Worm (Caenorhabditis elegans) whole organism, L2 larva: ENCODE measurements around the gene C06H5.8.

Source experiments
- F13H6.1 ChIP-seq: sonication (generic microtip); optimal IDR thresholded peaks from 2 replicates; lab custom pipeline; 2016; ENCODE audit warnings: missing genetic modification characterization, missing compliant biosample characterization
- Y55F3AM.14 ChIP-seq: fragments of 200-800 bp; sonication (Bioruptor generic); optimal IDR thresholded peaks from 2 replicates; lab custom pipeline; 2018; ENCODE audit warnings: mild to moderate bottlenecking, missing genetic modification characterization, missing compliant biosample characterization
- ZK546.5 ChIP-seq: sonication (generic microtip); optimal IDR thresholded peaks from 2 replicates; lab custom pipeline; 2017; ENCODE audit warnings: missing biosample characterization, missing genetic modification characterization
- ama-1 ChIP-seq: fragments of 150-350 bp; optimal IDR thresholded peaks from 2 replicates; lab custom pipeline; 2018; ENCODE audit warnings: inconsistent platforms
- blmp-1 ChIP-seq: sonication (generic microtip); optimal IDR thresholded peaks from 2 replicates; lab custom pipeline; 2017; ENCODE audit warnings: missing genetic modification characterization, mild to moderate bottlenecking, missing compliant biosample characterization, antibody characterized with exemption, moderate library complexity; ENCODE audit not compliant: insufficient read depth
- ceh-16 ChIP-seq: fragments of 150-350 bp; optimal IDR thresholded peaks from 2 replicates; lab custom pipeline; 2014; ENCODE audit warnings: missing biosample characterization, missing genetic modification characterization
- ceh-82 ChIP-seq: fragments of 150-350 bp; optimal IDR thresholded peaks from 2 replicates; lab custom pipeline; 2014; ENCODE audit warnings: missing biosample characterization, missing genetic modification characterization
- crh-2 ChIP-seq: sonication (generic microtip); optimal IDR thresholded peaks from 2 replicates; lab custom pipeline; 2017; ENCODE audit warnings: missing biosample characterization, missing genetic modification characterization
- elt-1 ChIP-seq: fragments of 150-350 bp; optimal IDR thresholded peaks from 2 replicates; lab custom pipeline; 2014; ENCODE audit warnings: missing biosample characterization, missing genetic modification characterization
- fos-1 ChIP-seq: fragments of 150-350 bp; optimal IDR thresholded peaks from 2 replicates; lab custom pipeline; 2014; ENCODE audit warnings: missing biosample characterization, missing genetic modification characterization
- lin-11 ChIP-seq: fragments of 150-350 bp; sonication (generic microtip); optimal IDR thresholded peaks from 2 replicates; lab custom pipeline; 2014; ENCODE audit warnings: missing biosample characterization, missing genetic modification characterization, inconsistent platforms, mixed read lengths
- lin-13 ChIP-seq: fragments of 150-350 bp; optimal IDR thresholded peaks from 2 replicates; lab custom pipeline; 2014; ENCODE audit warnings: missing biosample characterization, missing genetic modification reagents, missing genetic modification characterization
- mab-5 ChIP-seq: fragments of 150-350 bp; optimal IDR thresholded peaks from 2 replicates; lab custom pipeline; 2014; ENCODE audit warnings: missing biosample characterization, missing genetic modification characterization
- mbf-1 ChIP-seq: sonication (generic microtip); optimal IDR thresholded peaks from 2 replicates; lab custom pipeline; 2017; ENCODE audit warnings: missing biosample characterization, missing genetic modification characterization
- nhr-10 ChIP-seq: sonication (generic microtip); optimal IDR thresholded peaks from 2 replicates; lab custom pipeline; 2017; ENCODE audit warnings: missing biosample characterization, missing genetic modification characterization
- nhr-11 ChIP-seq: fragments of 150-350 bp; optimal IDR thresholded peaks from 2 replicates; lab custom pipeline; 2014; ENCODE audit warnings: missing biosample characterization, missing genetic modification characterization
- nhr-12 ChIP-seq: fragments of 150-350 bp; optimal IDR thresholded peaks from 2 replicates; lab custom pipeline; 2014; ENCODE audit warnings: missing biosample characterization, missing genetic modification characterization
- nhr-21 ChIP-seq: fragments of 150-350 bp; optimal IDR thresholded peaks from 2 replicates; lab custom pipeline; 2014; ENCODE audit warnings: missing biosample characterization, missing genetic modification characterization
- nhr-25 ChIP-seq: fragments of 150-350 bp; sonication (generic microtip); optimal IDR thresholded peaks from 3 replicates; lab custom pipeline; 2014; ENCODE audit warnings: missing biosample characterization, missing genetic modification characterization
- nhr-6 ChIP-seq: fragments of 150-350 bp; optimal IDR thresholded peaks from 2 replicates; lab custom pipeline; 2014; ENCODE audit warnings: missing biosample characterization, missing genetic modification characterization
- nhr-77 ChIP-seq: fragments of 150-350 bp; optimal IDR thresholded peaks from 2 replicates; lab custom pipeline; 2014; ENCODE audit warnings: missing biosample characterization, missing genetic modification characterization
- sma-3 ChIP-seq: sonication (generic microtip); optimal IDR thresholded peaks from 2 replicates; lab custom pipeline; 2016; ENCODE audit warnings: missing genetic modification reagents, missing genetic modification characterization, missing compliant biosample characterization
- sma-9 ChIP-seq, 2 experiments: fragments of 150-350 bp in 1 of 2; sonication (generic microtip) in 1 of 2; optimal IDR thresholded peaks; 2 replicates each; lab custom pipeline; 2014 to 2016; ENCODE audit warnings: missing genetic modification characterization in 2 of 2, mild to moderate bottlenecking in 1 of 2, missing biosample characterization in 1 of 2, missing compliant biosample characterization in 1 of 2, missing genetic modification reagents in 1 of 2, moderate library complexity in 1 of 2
- snpc-4 ChIP-seq: fragments of 150-350 bp; optimal IDR thresholded peaks from 2 replicates; lab custom pipeline; 2014; ENCODE audit warnings: missing biosample characterization, missing genetic modification characterization
- unc-39 ChIP-seq: fragments of 150-350 bp; optimal IDR thresholded peaks from 2 replicates; lab custom pipeline; 2014; ENCODE audit warnings: missing biosample characterization, missing genetic modification characterization
- unc-55 ChIP-seq: fragments of 150-350 bp; sonication (generic microtip); optimal IDR thresholded peaks from 3 replicates; lab custom pipeline; 2014; ENCODE audit warnings: missing biosample characterization, missing genetic modification reagents, missing genetic modification characterization
- unc-62 ChIP-seq: fragments of 150-350 bp; optimal IDR thresholded peaks from 2 replicates; lab custom pipeline; 2014; ENCODE audit warnings: missing biosample characterization, missing genetic modification reagents, missing genetic modification characterization
- ztf-1 ChIP-seq: fragments of 200-800 bp; sonication (Bioruptor generic); conservative IDR thresholded peaks from 2 replicates; pipeline ENCODE4 v1.3.6; 2022; ENCODE audit warnings: missing genetic modification characterization, missing compliant biosample characterization
- ztf-11 ChIP-seq: sonication (generic microtip); optimal IDR thresholded peaks from 2 replicates; lab custom pipeline; 2017; ENCODE audit warnings: missing biosample characterization, missing genetic modification characterization
- ztf-4 ChIP-seq: fragments of 150-350 bp; optimal IDR thresholded peaks from 2 replicates; lab custom pipeline; 2014; ENCODE audit warnings: missing biosample characterization, missing genetic modification characterization

Gene C06H5.8

DNA sequence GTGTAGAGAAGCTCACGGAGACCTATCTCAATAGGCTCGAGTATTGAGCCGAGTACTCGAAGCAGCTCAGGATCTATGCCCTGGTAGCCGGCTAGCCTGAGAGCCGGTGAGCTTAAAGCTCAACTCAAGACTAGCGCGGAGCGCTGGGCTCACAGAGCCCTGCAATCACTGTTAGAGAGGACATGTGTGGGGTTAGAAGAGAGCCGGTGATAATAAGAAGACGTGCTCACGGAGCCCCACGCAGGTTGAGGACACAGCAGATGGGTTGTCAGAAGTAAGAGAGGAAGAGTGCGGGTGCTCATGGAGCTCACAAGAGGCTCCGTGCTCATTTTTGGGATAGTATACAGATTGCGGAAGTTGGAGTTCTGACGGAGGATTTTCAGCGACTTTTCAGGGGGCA lies 33.5 kb downstream of the C06H5.8 start:
- TF ChIP-seq crh-2 = no peak
- TF ChIP-seq ztf-1 (GFP tag; lab: Robert Waterston, UW) = 0 out of 2 replicates have a peak, but pooled peaks have one; percentile 59
- no peak for TF ChIP-seq lin-13 (GFP tag; lab: Kevin White, UChicago)
- TF ChIP-seq mab-5 (tag; lab: Kevin White, UChicago) = no peak

DNA sequence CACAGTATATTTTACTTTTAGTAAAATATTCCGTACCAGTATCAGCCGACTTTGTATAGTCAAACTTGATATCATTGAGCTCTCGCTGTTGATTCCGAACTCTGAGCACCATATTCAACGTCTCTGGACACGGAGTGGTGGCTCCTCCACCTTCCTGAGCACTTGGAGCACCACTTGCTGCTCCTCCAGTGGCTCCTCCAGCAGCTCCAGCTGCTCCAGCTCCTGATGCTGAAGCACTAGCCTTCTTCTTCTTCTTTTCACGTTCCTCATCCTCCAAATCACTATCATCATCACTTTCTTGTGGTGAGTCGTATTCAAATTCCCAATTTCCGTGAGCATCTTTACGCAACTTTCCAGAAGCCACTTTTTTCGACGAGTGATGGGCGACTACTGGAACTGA lies 37.3 kb downstream of the C06H5.8 start:
- TF ChIP-seq unc-62 = no peak
- no peak for TF ChIP-seq mbf-1 (tag; lab: Kevin White, UChicago)
- no peak for TF ChIP-seq crh-2
- TF ChIP-seq Y55F3AM.14 (GFP tag; lab: Kevin White, UChicago) = no peak
- TF ChIP-seq nhr-11 (tag; lab: Kevin White, UChicago) = no peak
- TF ChIP-seq nhr-12 = no peak
- no peak for TF ChIP-seq nhr-10 (tag; lab: Kevin White, UChicago)
- no peak for TF ChIP-seq nhr-77 (tag; lab: Kevin White, UChicago)
- TF ChIP-seq ceh-82 (tag; lab: Kevin White, UChicago) = no peak
- TF ChIP-seq ztf-4 (tag; lab: Kevin White, UChicago) = no peak
- no peak for TF ChIP-seq lin-11 (tag; lab: Kevin White, UChicago)
- TF ChIP-seq ceh-16 (tag; lab: Kevin White, UChicago) = no peak
- TF ChIP-seq nhr-25 (tag; lab: Kevin White, UChicago) = no peak
- TF ChIP-seq, all 48 proteins: peak for 0

DNA sequence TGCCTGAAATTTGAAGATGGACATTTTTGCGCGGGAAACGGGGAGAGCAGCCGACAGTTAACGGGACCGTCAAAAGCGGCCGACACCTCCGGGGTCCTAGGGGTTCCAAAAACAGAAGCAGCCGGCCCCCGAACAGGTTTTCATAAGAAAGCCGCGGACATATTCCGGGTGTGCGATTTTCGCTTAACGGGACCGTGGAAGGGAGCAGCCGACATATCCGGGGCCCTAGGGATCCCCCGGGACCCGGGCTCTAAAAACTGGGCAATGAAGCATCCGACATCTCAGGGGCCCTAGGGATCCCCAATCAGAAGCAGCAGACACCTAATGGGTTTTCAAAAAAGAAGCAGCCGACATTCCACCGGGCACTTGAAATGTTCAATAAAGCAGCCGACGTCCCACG lies 43.7 kb downstream of the C06H5.8 start:
- TF ChIP-seq nhr-21 (no peak), mbf-1 (tag; lab: Kevin White, UChicago) (no peak), ztf-11 (tag; lab: Kevin White, UChicago) (no peak)

DNA sequence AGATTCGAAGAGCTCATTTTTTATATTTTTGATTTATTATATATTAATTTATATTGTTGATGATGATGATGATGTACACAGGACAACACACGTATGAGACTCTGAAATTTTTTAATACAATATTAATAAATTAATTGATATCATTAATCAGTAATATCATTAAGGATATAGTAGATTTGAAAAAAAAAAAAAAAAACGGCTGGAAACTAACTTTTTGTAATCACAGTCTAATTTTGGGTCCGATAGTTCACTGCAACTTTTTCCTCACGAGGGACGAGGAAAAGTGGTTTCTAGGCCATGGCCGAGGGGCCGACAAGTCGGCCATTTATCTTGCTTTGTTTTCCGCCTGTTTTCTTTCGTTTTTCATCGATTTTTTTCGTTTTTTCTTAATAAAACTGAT lies 47.9 kb downstream of the C06H5.8 start, which contains the start of gene gck-3:
Gene gck-3 (minus strand): TSS at position 101 of the 400 bp plus-strand sequence.
- TF ChIP-seq fos-1 (tag; lab: Kevin White, UChicago) (no peak), crh-2 (no peak), ceh-16 (tag; lab: Kevin White, UChicago) (no peak), unc-39 (tag; lab: Kevin White, UChicago) (no peak), sma-3 (GFP tag; lab: Kevin White, UChicago) (no peak), unc-55 (no peak), F13H6.1 (tag; lab: Kevin White, UChicago) (no peak), snpc-4 (tag; lab: Kevin White, UChicago) (no peak), blmp-1 (tag; lab: Kevin White, UChicago) (no peak), elt-1 (tag; lab: Kevin White, UChicago) (no peak), Y55F3AM.14 (GFP tag; lab: Kevin White, UChicago) (no peak), unc-62 (no peak), nhr-6 (tag; lab: Kevin White, UChicago) (no peak), ZK546.5 (no peak), ama-1 (no peak), nhr-25 (tag; lab: Kevin White, UChicago) (no peak), sma-9 (GFP tag; optimal IDR thresholded peaks at IDR 0.05; lab: Kevin White, UChicago) (no peak), sma-9 (tag; optimal IDR thresholded peaks at IDR 0.05; lab: Kevin White, UChicago) (no peak)
